Worm (Caenorhabditis elegans) whole organism, L1 larva: ENCODE measurements around the gene C30G7.2.

Experiments used
- C34B4.2 ChIP-seq: sonication (generic microtip); optimal IDR thresholded peaks from 2 replicates; lab custom pipeline; 2017; ENCODE audit warnings: mild to moderate bottlenecking, missing genetic modification characterization, missing compliant biosample characterization
- F16B12.6 ChIP-seq: fragments of 150-350 bp; optimal IDR thresholded peaks from 2 replicates; lab custom pipeline; 2014; ENCODE audit warnings: missing biosample characterization, missing genetic modification characterization
- Y116A8C.19 ChIP-seq: sonication (generic microtip); optimal IDR thresholded peaks from 2 replicates; lab custom pipeline; 2016; ENCODE audit warnings: missing compliant biosample characterization, missing genetic modification characterization, borderline replicate concordance
- ama-1 ChIP-seq: fragments of 150-350 bp; optimal IDR thresholded peaks from 2 replicates; lab custom pipeline; 2014
- blmp-1 ChIP-seq: fragments of 150-350 bp; optimal IDR thresholded peaks from 2 replicates; lab custom pipeline; 2014; ENCODE audit warnings: missing biosample characterization, missing genetic modification characterization
- ceh-63 ChIP-seq: fragments of 200-800 bp; sonication (Bioruptor generic); optimal IDR thresholded peaks from 2 replicates; lab custom pipeline; 2018; ENCODE audit warnings: mild to moderate bottlenecking, missing genetic modification characterization, missing compliant biosample characterization
- ceh-82 ChIP-seq, 3 experiments: fragments of 150-350 bp in 1 of 3; sonication (generic microtip) in 2 of 3; optimal IDR thresholded peaks; 2 replicates each; lab custom pipeline; 2014 to 2017; ENCODE audit warnings: missing biosample characterization in 3 of 3, missing genetic modification characterization in 3 of 3
- ceh-88 ChIP-seq: fragments of 200-800 bp; sonication (Bioruptor generic); IDR thresholded peaks from 2 replicates; pipeline ENCODE4 v1.3.6; 2022; ENCODE audit warnings: missing genetic modification characterization, missing compliant biosample characterization
- ceh-90 ChIP-seq: sonication (generic microtip); optimal IDR thresholded peaks from 2 replicates; lab custom pipeline; 2016; ENCODE audit warnings: missing genetic modification characterization, missing compliant biosample characterization
- dsc-1 ChIP-seq: sonication (generic microtip); optimal IDR thresholded peaks from 2 replicates; lab custom pipeline; 2016; ENCODE audit warnings: mild to moderate bottlenecking, missing genetic modification characterization, missing compliant biosample characterization
- efl-1 ChIP-seq, 4 experiments: fragments of 150-350 bp; optimal IDR thresholded peaks in 3 of 4; peaks in 1 of 4; 1 replicate in 1 of 4; 2 replicates in 3 of 4; lab custom pipeline; 2014; ENCODE audit warnings: missing biosample characterization in 2 of 4, missing genetic modification characterization in 2 of 4, missing genetic modification reagents in 2 of 4
- egl-13 ChIP-seq: sonication (generic microtip); optimal IDR thresholded peaks from 2 replicates; lab custom pipeline; 2016; ENCODE audit warnings: missing genotype, missing genetic modification reagents, missing genetic modification characterization, missing compliant biosample characterization
- egl-27 ChIP-seq, 2 experiments: fragments of 150-350 bp in 1 of 2; sonication (generic microtip); optimal IDR thresholded peaks; 3 replicates each; lab custom pipeline; 2017 to 2018; ENCODE audit warnings: missing biosample characterization in 2 of 2, missing genetic modification characterization in 2 of 2, missing genetic modification reagents in 2 of 2
- ets-5 ChIP-seq: fragments of 200-800 bp; sonication (Bioruptor generic); IDR thresholded peaks from 2 replicates; pipeline ENCODE4 v1.3.6; 2022; ENCODE audit warnings: missing genetic modification characterization, missing compliant biosample characterization
- fkh-10 ChIP-seq: sonication (generic microtip); optimal IDR thresholded peaks from 2 replicates; lab custom pipeline; 2017; ENCODE audit warnings: missing biosample characterization, missing genetic modification reagents, missing genetic modification characterization
- grh-1 ChIP-seq: fragments of 200-800 bp; sonication (Bioruptor generic); IDR thresholded peaks from 2 replicates; pipeline ENCODE4 v1.3.6; 2022; ENCODE audit warnings: missing genetic modification reagents, missing genetic modification characterization, missing compliant biosample characterization
- irx-1 ChIP-seq: sonication (generic microtip); optimal IDR thresholded peaks from 2 replicates; lab custom pipeline; 2016; ENCODE audit warnings: missing genetic modification characterization, missing compliant biosample characterization
- lin-13 ChIP-seq: fragments of 150-350 bp; optimal IDR thresholded peaks from 2 replicates; lab custom pipeline; 2014; ENCODE audit warnings: missing biosample characterization, missing genetic modification reagents, missing genetic modification characterization
- lin-14 ChIP-seq: fragments of 200-800 bp; sonication (Bioruptor generic); optimal IDR thresholded peaks from 2 replicates; lab custom pipeline; 2018; ENCODE audit warnings: mild to moderate bottlenecking, missing genetic modification characterization, moderate library complexity, missing compliant biosample characterization
- lin-15B ChIP-seq: fragments of 150-350 bp; sonication (generic microtip); optimal IDR thresholded peaks from 3 replicates; lab custom pipeline; 2014; ENCODE audit warnings: missing biosample characterization, missing genetic modification characterization
- lir-3 ChIP-seq: sonication (generic microtip); optimal IDR thresholded peaks from 2 replicates; lab custom pipeline; 2016; ENCODE audit warnings: mild to moderate bottlenecking, missing genetic modification characterization, moderate library complexity, missing compliant biosample characterization; ENCODE audit not compliant: poor library complexity
- lsy-2 ChIP-seq, 2 experiments: fragments of 150-350 bp; optimal IDR thresholded peaks; 2 replicates each; lab custom pipeline; 2014; ENCODE audit warnings: missing biosample characterization in 2 of 2, missing genetic modification characterization in 2 of 2
- mab-9 ChIP-seq: fragments of 200-800 bp; sonication (Bioruptor generic); IDR thresholded peaks from 2 replicates; pipeline ENCODE4 v1.3.6; 2022; ENCODE audit warnings: missing genetic modification reagents, missing genetic modification characterization, missing compliant biosample characterization
- mdl-1 ChIP-seq, 2 experiments: fragments of 150-350 bp; optimal IDR thresholded peaks; 2 replicates each; lab custom pipeline; 2014 to 2017; ENCODE audit warnings: missing biosample characterization in 2 of 2, missing genetic modification characterization in 2 of 2, inconsistent platforms in 1 of 2
- nhr-47 ChIP-seq: sonication (generic microtip); optimal IDR thresholded peaks from 2 replicates; lab custom pipeline; 2016; ENCODE audit warnings: mild to moderate bottlenecking, missing genetic modification characterization, moderate library complexity, missing compliant biosample characterization
- pag-3 ChIP-seq: sonication (generic microtip); optimal IDR thresholded peaks from 2 replicates; lab custom pipeline; 2017; ENCODE audit warnings: missing genetic modification characterization, mild to moderate bottlenecking, missing compliant biosample characterization, antibody characterized with exemption, borderline replicate concordance; ENCODE audit not compliant: insufficient read depth
- pax-3 ChIP-seq: fragments of 200-800 bp; sonication (Bioruptor generic); optimal IDR thresholded peaks from 2 replicates; lab custom pipeline; 2018; ENCODE audit warnings: mild to moderate bottlenecking, missing genetic modification characterization, moderate library complexity, missing compliant biosample characterization
- rnt-1 ChIP-seq: sonication (generic microtip); optimal IDR thresholded peaks from 2 replicates; lab custom pipeline; 2016; ENCODE audit warnings: mild to moderate bottlenecking, missing genetic modification characterization, moderate library complexity, missing compliant biosample characterization
- snpc-4 ChIP-seq: fragments of 150-350 bp; optimal IDR thresholded peaks from 2 replicates; lab custom pipeline; 2014; ENCODE audit warnings: missing biosample characterization, missing genetic modification characterization
- swsn-7 ChIP-seq: sonication (generic microtip); optimal IDR thresholded peaks from 2 replicates; lab custom pipeline; 2016; ENCODE audit warnings: missing genetic modification characterization, missing compliant biosample characterization
- tlp-1 ChIP-seq: fragments of 150-350 bp; optimal IDR thresholded peaks from 2 replicates; lab custom pipeline; 2014; ENCODE audit warnings: missing biosample characterization, missing genetic modification characterization
- unc-86 ChIP-seq: sonication (generic microtip); optimal IDR thresholded peaks from 2 replicates; lab custom pipeline; 2016; ENCODE audit warnings: missing genetic modification characterization, missing compliant biosample characterization
- zip-4 ChIP-seq: fragments of 200-800 bp; sonication (Bioruptor generic); optimal IDR thresholded peaks from 2 replicates; lab custom pipeline; 2018; ENCODE audit warnings: mild to moderate bottlenecking, missing genetic modification characterization, moderate library complexity, missing compliant biosample characterization
- ztf-11 ChIP-seq, 2 experiments: sonication (generic microtip); optimal IDR thresholded peaks; 2 replicates each; lab custom pipeline; 2016 to 2017; ENCODE audit warnings: missing genetic modification characterization in 2 of 2, missing biosample characterization in 1 of 2, missing compliant biosample characterization in 1 of 2
- ztf-4 ChIP-seq: fragments of 150-350 bp; optimal IDR thresholded peaks from 2 replicates; lab custom pipeline; 2014; ENCODE audit warnings: missing biosample characterization, missing genetic modification characterization

C30G7.2 gene

ce11 chrV:14933450-14934218, 3.1 kb upstream of the C30G7.2 start:
- TF ChIP-seq egl-13 (tag; lab: Kevin White, UChicago) (no peak), dsc-1 (tag; lab: Kevin White, UChicago) (peak; percentile 10), ets-5 (GFP tag; lab: Robert Waterston, UW) (no peak), irx-1 (no peak), nhr-47 (tag; lab: Kevin White, UChicago) (no peak), snpc-4 (tag; lab: Kevin White, UChicago) (no peak), ztf-4 (tag; lab: Kevin White, UChicago) (no peak), pax-3 (peak; percentile 6), fkh-10 (GFP tag; lab: Kevin White, UChicago) (no peak), mdl-1 (tag; optimal IDR thresholded peaks at IDR 0.05; lab: Kevin White, UChicago) (no peak), efl-1 (optimal IDR thresholded peaks at IDR 0.05; lab: Kevin White, UChicago) (no peak), efl-1 (GFP tag; optimal IDR thresholded peaks at IDR 0.05 in 1 of 2; lab: Kevin White, UChicago) (no peak), lir-3 (tag; lab: Kevin White, UChicago) (no peak), zip-4 (no peak), lin-14 (peak; percentile 24), blmp-1 (tag; lab: Kevin White, UChicago) (no peak), unc-86 (no peak), C34B4.2 (tag; lab: Kevin White, UChicago) (no peak), grh-1 (GFP tag; lab: Robert Waterston, UW) (no peak), tlp-1 (no peak)
- TF ChIP-seq, all 84 proteins: peak for 3

ce11 chrV:14942898-14943297, 6.2 kb downstream of the C30G7.2 start:
- TF ChIP-seq ceh-88 (GFP tag; lab: Robert Waterston, UW) (no peak), ceh-90 (tag; lab: Kevin White, UChicago) (no peak), ceh-63 (GFP tag; lab: Kevin White, UChicago) (no peak), F16B12.6 (no peak), C34B4.2 (tag; lab: Kevin White, UChicago) (no peak), swsn-7 (no peak), lin-14 (no peak), ztf-11 (tag; optimal IDR thresholded peaks at IDR 0.05; lab: Kevin White, UChicago) (no peak), mab-9 (GFP tag; lab: Robert Waterston, UW) (no peak), egl-27 (tag; optimal IDR thresholded peaks at IDR 0.05; lab: Kevin White, UChicago) (no peak)

DNA sequence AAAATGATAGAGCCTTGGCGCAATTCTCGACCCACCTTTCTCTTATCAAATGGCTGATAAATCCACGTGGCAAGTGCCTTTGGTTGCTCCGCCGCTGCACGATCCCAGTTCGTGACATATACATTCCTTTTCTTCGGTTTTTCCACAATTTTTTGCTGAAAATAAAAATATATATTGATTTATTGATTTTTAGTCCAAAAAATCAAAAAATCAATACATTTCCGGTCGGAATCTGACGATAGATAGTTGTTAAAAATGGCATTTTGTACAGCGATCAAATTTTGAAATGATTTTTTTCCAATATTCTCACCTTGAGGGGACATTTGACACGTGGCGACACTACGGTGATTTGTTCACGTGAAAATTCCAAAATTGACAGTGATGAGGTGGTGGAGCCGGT, 7.1 kb downstream of the C30G7.2 start:
- no peak for TF ChIP-seq ama-1
- TF ChIP-seq efl-1 (optimal IDR thresholded peaks at IDR 0.05; lab: Kevin White, UChicago), result no peak
- peak in 1 of 2 experiments; percentile 7 for TF ChIP-seq efl-1 (GFP tag; optimal IDR thresholded peaks at IDR 0.05 in 1 of 2; lab: Kevin White, UChicago)
- no peak for TF ChIP-seq pag-3
- no peak for TF ChIP-seq rnt-1 (tag; lab: Kevin White, UChicago)
- TF ChIP-seq C34B4.2 (tag; lab: Kevin White, UChicago), result no peak
- TF ChIP-seq, all 84 proteins: peak for 1

DNA sequence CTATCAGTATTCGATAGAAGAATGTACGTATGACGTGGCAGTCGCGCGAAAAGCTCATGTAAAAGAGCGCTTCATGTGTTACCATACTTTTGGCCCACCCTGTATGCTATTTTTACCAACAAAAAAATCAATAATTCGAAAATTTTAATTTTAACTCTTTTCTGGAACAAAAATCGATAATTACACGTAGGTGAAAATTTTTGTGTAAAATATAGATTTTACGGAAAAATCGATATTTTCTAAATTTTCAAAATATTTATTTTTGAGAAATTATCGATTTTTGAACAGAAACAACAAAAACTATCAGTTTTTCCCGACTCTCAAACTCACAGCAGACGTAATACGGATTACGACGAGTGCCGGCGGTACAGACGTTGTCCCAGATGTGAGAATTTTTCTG, 8.4 kb downstream of the C30G7.2 start:
- TF ChIP-seq egl-27 (tag; optimal IDR thresholded peaks at IDR 0.05; lab: Kevin White, UChicago) (no peak), pag-3 (no peak), lin-13 (no peak), lsy-2 (tag; optimal IDR thresholded peaks at IDR 0.05; lab: Kevin White, UChicago) (no peak), Y116A8C.19 (no peak), ceh-82 (tag; optimal IDR thresholded peaks at IDR 0.05; lab: Kevin White, UChicago) (no peak), lin-15B (no peak), mab-9 (GFP tag; lab: Robert Waterston, UW) (no peak), ets-5 (GFP tag; lab: Robert Waterston, UW) (no peak), pax-3 (no peak)
